Worm (Caenorhabditis elegans): ENCODE data around the gene oig-4.

The oig-4 gene

DNA sequence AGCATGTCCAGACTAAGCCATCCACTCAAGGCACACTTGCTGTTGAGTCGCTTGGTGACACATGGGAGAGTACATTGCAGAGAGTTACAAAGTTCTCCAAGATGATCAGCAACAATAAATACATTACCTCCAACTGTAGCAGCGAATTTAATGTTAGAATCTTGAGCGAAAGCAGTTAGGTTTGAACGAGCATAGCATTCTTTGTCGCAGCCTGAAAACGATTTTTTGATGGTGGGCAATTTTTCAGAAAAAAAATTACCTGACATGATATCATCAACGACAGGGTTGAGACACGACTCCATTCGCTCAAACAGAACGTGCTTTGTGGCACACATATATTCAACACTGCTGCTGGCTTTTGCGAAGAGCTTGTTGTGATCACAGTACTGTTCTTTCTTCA lies 49.7 kb downstream of the oig-4 start:
- TF ChIP-seq tbx-37 (GFP tag; conservative IDR thresholded peaks at IDR 0.05): no peak
- no peak for TF ChIP-seq F13C5.2 (tag; optimal IDR thresholded peaks at IDR 0.05)
